Worm (Caenorhabditis elegans) whole organism, L3 larva: ENCODE data around the gene C44B9.3.

Experiments used
- aly-2 ChIP-seq: fragments of 150-350 bp; optimal IDR thresholded peaks from 2 replicates; lab custom pipeline; 2014; ENCODE audit warnings: missing biosample characterization, missing genetic modification characterization
- ceh-16 ChIP-seq: sonication (generic microtip); optimal IDR thresholded peaks from 2 replicates; lab custom pipeline; 2017; ENCODE audit warnings: missing biosample characterization, missing genetic modification characterization
- ceh-82 ChIP-seq: fragments of 150-350 bp; optimal IDR thresholded peaks from 2 replicates; lab custom pipeline; 2014; ENCODE audit warnings: missing biosample characterization, missing genetic modification characterization
- ceh-9 ChIP-seq: sonication (generic microtip); optimal IDR thresholded peaks from 2 replicates; lab custom pipeline; 2018; ENCODE audit warnings: missing biosample characterization, missing genetic modification characterization
- egl-27 ChIP-seq: sonication (generic microtip); optimal IDR thresholded peaks from 4 replicates; lab custom pipeline; 2017; ENCODE audit warnings: missing biosample characterization, missing genetic modification reagents, missing genetic modification characterization
- egl-5 ChIP-seq: fragments of 150-350 bp; optimal IDR thresholded peaks from 2 replicates; lab custom pipeline; 2017; ENCODE audit warnings: missing biosample characterization, missing genetic modification reagents, missing genetic modification characterization, inconsistent platforms
- elt-2 ChIP-seq: sonication (generic microtip); optimal IDR thresholded peaks from 2 replicates; lab custom pipeline; 2016; ENCODE audit warnings: missing genetic modification reagents, mild to moderate bottlenecking, missing genetic modification characterization, missing compliant biosample characterization
- elt-3 ChIP-seq, 3 experiments: fragments of 150-350 bp in 1 of 3; sonication (generic microtip) in 2 of 3; optimal IDR thresholded peaks; 2 replicates in 2 of 3; 4 replicates in 1 of 3; lab custom pipeline; 2014 to 2017; ENCODE audit warnings: missing biosample characterization in 3 of 3, missing genetic modification characterization in 3 of 3
- hmg-11 ChIP-seq: sonication (generic microtip); optimal IDR thresholded peaks from 2 replicates; lab custom pipeline; 2016; ENCODE audit warnings: missing genetic modification characterization, missing compliant biosample characterization
- jun-1 ChIP-seq: fragments of 150-350 bp; optimal IDR thresholded peaks from 2 replicates; lab custom pipeline; 2014; ENCODE audit warnings: missing biosample characterization, missing genetic modification reagents, missing genetic modification characterization
- mdl-1 ChIP-seq: fragments of 150-350 bp; optimal IDR thresholded peaks from 2 replicates; lab custom pipeline; 2014; ENCODE audit warnings: missing biosample characterization, missing genetic modification characterization
- nhr-11 ChIP-seq: fragments of 150-350 bp; optimal IDR thresholded peaks from 2 replicates; lab custom pipeline; 2014; ENCODE audit warnings: missing biosample characterization, missing genetic modification characterization
- nhr-28 ChIP-seq: fragments of 150-350 bp; optimal IDR thresholded peaks from 2 replicates; lab custom pipeline; 2014; ENCODE audit warnings: missing biosample characterization, missing genetic modification characterization
- nhr-67 ChIP-seq: fragments of 150-350 bp; optimal IDR thresholded peaks from 2 replicates; lab custom pipeline; 2014; ENCODE audit warnings: missing biosample characterization, missing genetic modification characterization
- nhr-76 ChIP-seq: fragments of 150-350 bp; sonication (generic microtip); optimal IDR thresholded peaks from 5 replicates; lab custom pipeline; 2014; ENCODE audit warnings: missing biosample characterization, missing genetic modification characterization
- sea-2 ChIP-seq: fragments of 150-350 bp; sonication (generic microtip); optimal IDR thresholded peaks from 4 replicates; lab custom pipeline; 2014; ENCODE audit warnings: missing biosample characterization, missing genetic modification reagents, missing genetic modification characterization
- skn-1 ChIP-seq: fragments of 150-350 bp; optimal IDR thresholded peaks from 2 replicates; lab custom pipeline; 2014; ENCODE audit warnings: missing biosample characterization, missing genetic modification characterization
- snpc-4 ChIP-seq: fragments of 150-350 bp; optimal IDR thresholded peaks from 2 replicates; lab custom pipeline; 2014; ENCODE audit warnings: missing biosample characterization, missing genetic modification characterization
- unc-39 ChIP-seq: sonication (generic microtip); optimal IDR thresholded peaks from 4 replicates; lab custom pipeline; 2017; ENCODE audit warnings: missing biosample characterization, missing genetic modification characterization
- ztf-11 ChIP-seq: fragments of 150-350 bp; optimal IDR thresholded peaks from 2 replicates; lab custom pipeline; 2014; ENCODE audit warnings: missing biosample characterization, missing genetic modification characterization

C44B9.3 gene

DNA sequence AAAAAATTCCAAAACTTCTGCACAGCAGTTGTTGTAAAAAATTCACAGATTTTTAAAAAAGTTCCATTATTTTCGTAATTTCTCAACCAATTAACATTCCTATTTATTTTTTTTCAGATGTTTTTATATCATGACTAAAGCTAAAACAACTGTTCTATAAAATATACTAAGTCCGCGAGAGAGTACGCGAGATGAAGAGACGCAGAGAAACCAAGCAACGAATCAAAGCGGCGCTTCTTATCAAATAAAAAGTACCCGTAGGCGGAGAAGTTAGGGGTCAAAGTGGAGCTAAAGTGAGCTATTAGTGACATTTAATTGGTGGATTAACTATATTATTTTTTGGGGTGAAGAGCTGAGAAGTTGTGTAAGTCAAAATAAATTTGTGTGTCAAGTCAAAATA, 47.3 kb downstream of the C44B9.3 start, which contains the start of gene sbsp-1:
sbsp-1 (plus strand) TSS at position 301 of the 400 bp plus-strand sequence.
- TF ChIP-seq jun-1 (no peak), nhr-11 (tag; lab: Kevin White, UChicago) (no peak), ceh-82 (tag; lab: Kevin White, UChicago) (no peak), elt-3 (tag; optimal IDR thresholded peaks at IDR 0.05; lab: Kevin White, UChicago) (no peak)

DNA sequence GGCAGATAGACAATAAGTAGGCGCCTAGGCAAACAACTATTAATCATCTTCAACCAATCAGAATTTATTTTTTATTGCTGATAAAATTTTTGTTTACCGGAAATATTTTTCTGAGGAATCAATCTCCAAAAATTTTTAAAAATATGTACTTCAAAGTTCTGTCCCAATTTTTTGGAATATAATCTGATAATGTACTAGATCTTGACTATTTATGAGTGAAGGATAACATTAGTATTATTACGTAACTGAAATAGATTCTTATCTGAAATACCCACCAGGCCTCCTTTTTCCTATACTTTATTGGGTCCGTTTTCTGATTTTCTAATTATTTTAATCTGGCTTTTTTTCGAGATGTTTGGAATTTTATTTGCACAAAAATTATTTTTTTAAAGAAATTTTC, 48.5 kb downstream of the C44B9.3 start:
- TF ChIP-seq nhr-76 (tag; lab: Kevin White, UChicago) (no peak), ztf-11 (tag; lab: Kevin White, UChicago) (no peak), mdl-1 (tag; lab: Kevin White, UChicago) (no peak), skn-1 (no peak), unc-39 (no peak), egl-5 (no peak), nhr-67 (tag; lab: Kevin White, UChicago) (no peak), ceh-16 (tag; lab: Kevin White, UChicago) (no peak), elt-2 (tag; lab: Kevin White, UChicago) (no peak), snpc-4 (tag; lab: Kevin White, UChicago) (no peak), ceh-9 (tag; lab: Kevin White, UChicago) (no peak), nhr-28 (no peak), aly-2 (tag; lab: Kevin White, UChicago) (no peak), egl-27 (tag; lab: Kevin White, UChicago) (no peak), sea-2 (no peak), hmg-11 (tag; lab: Kevin White, UChicago) (no peak)
